Worm (Caenorhabditis elegans) whole organism, late embryonic: ENCODE data around the gene F59G1.8.

Source experiments
- C38D4.7 ChIP-seq: fragments of 200-800 bp; sonication (Bioruptor generic); optimal IDR thresholded peaks from 2 replicates; lab custom pipeline; 2018; ENCODE audit warnings: mild to moderate bottlenecking, missing genetic modification characterization, moderate library complexity, missing compliant biosample characterization
- T23F11.4 ChIP-seq: fragments of 200-800 bp; sonication (Bioruptor generic); optimal IDR thresholded peaks from 2 replicates; lab custom pipeline; 2018; ENCODE audit warnings: mild to moderate bottlenecking, missing genetic modification characterization, missing compliant biosample characterization
- ama-1 ChIP-seq: fragments of 150-350 bp; optimal IDR thresholded peaks from 2 replicates; lab custom pipeline; 2014
- ceh-14 ChIP-seq: sonication (generic microtip); optimal IDR thresholded peaks from 2 replicates; lab custom pipeline; 2016; ENCODE audit warnings: missing genotype, missing genetic modification characterization, missing compliant biosample characterization
- ceh-2 ChIP-seq: sonication (generic microtip); optimal IDR thresholded peaks from 2 replicates; lab custom pipeline; 2016; ENCODE audit warnings: missing genotype, missing genetic modification characterization, missing compliant biosample characterization
- ceh-22 ChIP-seq: sonication (generic microtip); optimal IDR thresholded peaks from 2 replicates; lab custom pipeline; 2017; ENCODE audit warnings: missing biosample characterization, missing genetic modification characterization
- ceh-24 ChIP-seq: sonication (generic microtip); optimal IDR thresholded peaks from 2 replicates; lab custom pipeline; 2016; ENCODE audit warnings: mild to moderate bottlenecking, missing genetic modification characterization, missing compliant biosample characterization
- ceh-30 ChIP-seq: fragments of 150-350 bp; optimal IDR thresholded peaks from 2 replicates; lab custom pipeline; 2014; ENCODE audit warnings: missing biosample characterization, missing genetic modification characterization
- ceh-31 ChIP-seq: sonication (generic microtip); optimal IDR thresholded peaks from 2 replicates; lab custom pipeline; 2016; ENCODE audit warnings: missing genetic modification characterization, missing compliant biosample characterization
- ceh-34 ChIP-seq: sonication (generic microtip); optimal IDR thresholded peaks from 2 replicates; lab custom pipeline; 2016; ENCODE audit warnings: mild to moderate bottlenecking, missing genetic modification characterization, missing compliant biosample characterization
- ceh-9 ChIP-seq: sonication (generic microtip); optimal IDR thresholded peaks from 2 replicates; lab custom pipeline; 2016; ENCODE audit warnings: mild to moderate bottlenecking, missing genetic modification characterization, inconsistent platforms, missing compliant biosample characterization
- elt-4 ChIP-seq: sonication (generic microtip); optimal IDR thresholded peaks from 2 replicates; lab custom pipeline; 2016; ENCODE audit warnings: missing genetic modification characterization, missing compliant biosample characterization
- fkh-10 ChIP-seq: fragments of 150-350 bp; optimal IDR thresholded peaks from 2 replicates; lab custom pipeline; 2014; ENCODE audit warnings: missing biosample characterization, missing genetic modification reagents, missing genetic modification characterization
- hlh-13 ChIP-seq: fragments of 200-800 bp; sonication (Bioruptor generic); optimal IDR thresholded peaks from 2 replicates; lab custom pipeline; 2018; ENCODE audit warnings: mild to moderate bottlenecking, missing genetic modification characterization, missing compliant biosample characterization
- lim-6 ChIP-seq: sonication (generic microtip); optimal IDR thresholded peaks from 2 replicates; lab custom pipeline; 2016; ENCODE audit warnings: missing genetic modification characterization, missing compliant biosample characterization
- madf-2 ChIP-seq: sonication (generic microtip); optimal IDR thresholded peaks from 2 replicates; lab custom pipeline; 2017; ENCODE audit warnings: missing genetic modification characterization, missing compliant biosample characterization
- mec-3 ChIP-seq: sonication (generic microtip); optimal IDR thresholded peaks from 2 replicates; lab custom pipeline; 2016; ENCODE audit warnings: borderline replicate concordance, missing genetic modification characterization, missing compliant biosample characterization
- nhr-232 ChIP-seq: sonication (generic microtip); optimal IDR thresholded peaks from 2 replicates; lab custom pipeline; 2016; ENCODE audit warnings: missing genetic modification characterization, missing compliant biosample characterization
- odd-2 ChIP-seq: sonication (generic microtip); optimal IDR thresholded peaks from 2 replicates; lab custom pipeline; 2017; ENCODE audit warnings: antibody characterized with exemption, mild to moderate bottlenecking, missing genetic modification characterization, missing compliant biosample characterization
- ref-2 ChIP-seq: sonication (generic microtip); optimal IDR thresholded peaks from 2 replicates; lab custom pipeline; 2016; ENCODE audit warnings: missing genetic modification characterization, missing compliant biosample characterization
- sdc-2 ChIP-seq: sonication (generic microtip); optimal IDR thresholded peaks from 2 replicates; lab custom pipeline; 2016; ENCODE audit warnings: missing genotype, missing genetic modification characterization, missing compliant biosample characterization
- sox-2 ChIP-seq: fragments of 200-800 bp; sonication (Bioruptor generic); IDR thresholded peaks from 2 replicates; pipeline ENCODE4 v1.3.6; 2022; ENCODE audit warnings: missing genetic modification reagents, missing genetic modification characterization, missing compliant biosample characterization
- tbx-2 ChIP-seq: sonication (generic microtip); optimal IDR thresholded peaks from 2 replicates; lab custom pipeline; 2016; ENCODE audit warnings: missing genetic modification characterization, missing compliant biosample characterization
- unc-42 ChIP-seq: sonication (generic microtip); optimal IDR thresholded peaks from 2 replicates; lab custom pipeline; 2016; ENCODE audit warnings: missing genotype, missing genetic modification characterization, missing compliant biosample characterization
- unc-55 ChIP-seq: sonication (generic microtip); optimal IDR thresholded peaks from 2 replicates; lab custom pipeline; 2017; ENCODE audit warnings: missing biosample characterization, missing genetic modification reagents, missing genetic modification characterization
- zip-5 ChIP-seq: sonication (generic microtip); optimal IDR thresholded peaks from 2 replicates; lab custom pipeline; 2016; ENCODE audit warnings: missing genetic modification characterization, missing compliant biosample characterization
- ztf-16 ChIP-seq: sonication (generic microtip); optimal IDR thresholded peaks from 2 replicates; lab custom pipeline; 2017; ENCODE audit warnings: missing genetic modification characterization, missing compliant biosample characterization

F59G1.8 gene

DNA sequence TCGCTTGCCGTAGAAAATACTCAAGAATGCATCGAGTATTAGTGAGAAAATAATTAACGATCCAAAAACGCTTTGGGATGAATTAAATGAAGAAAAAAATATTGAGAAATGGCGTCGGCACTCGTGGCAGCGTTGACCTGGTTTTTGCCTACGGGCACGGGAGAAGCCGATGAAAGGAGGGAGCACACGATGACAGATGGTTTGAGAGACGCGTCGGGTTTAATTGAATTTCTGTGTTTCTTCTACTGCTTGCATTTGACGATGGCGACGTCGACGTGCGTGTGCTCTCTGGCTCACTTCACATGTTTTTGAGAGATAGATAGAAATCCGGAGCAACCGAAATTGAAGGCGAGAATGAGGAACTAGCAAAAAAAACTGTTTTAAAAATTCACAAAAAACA, 44.3 kb downstream of the F59G1.8 start:
- TF ChIP-seq unc-42 (tag; lab: Kevin White, UChicago) (peak; percentile 90), ceh-31 (tag; lab: Kevin White, UChicago) (peak; percentile 7), nhr-232 (no peak)

- TF ChIP-seq ref-2 (tag; lab: Kevin White, UChicago): no peak
Observed at ce11 chrII:5951745-5952144, 45.4 kb downstream of the F59G1.8 start.

DNA sequence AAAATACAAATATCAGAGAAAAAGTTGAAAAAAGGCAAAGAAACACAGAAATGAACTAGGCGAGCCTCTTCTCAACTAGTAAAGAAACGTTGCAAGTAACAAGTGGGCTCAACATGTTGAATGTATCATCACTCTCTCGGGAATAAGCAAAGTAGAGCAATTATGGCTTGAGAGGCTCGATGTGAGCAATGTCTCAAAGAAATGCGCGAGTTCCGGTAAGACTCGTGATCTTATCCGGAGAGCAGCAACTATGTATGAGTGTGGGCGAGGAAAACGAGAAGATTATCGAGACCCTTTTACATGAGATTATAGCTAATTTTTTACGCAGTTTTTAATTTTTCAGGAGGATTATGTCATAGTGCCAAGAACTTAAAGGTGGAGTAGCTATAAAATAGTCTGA, 45.8 kb downstream of the F59G1.8 start:
- no peak for TF ChIP-seq madf-2 (tag; lab: Kevin White, UChicago)
- TF ChIP-seq mec-3 (tag; lab: Kevin White, UChicago): no peak
- no peak for TF ChIP-seq sdc-2
- TF ChIP-seq ceh-14 (tag; lab: Kevin White, UChicago): no peak
- no peak for TF ChIP-seq ceh-34 (tag; lab: Kevin White, UChicago)
- TF ChIP-seq unc-55 (GFP tag; lab: Kevin White, UChicago): no peak
- no peak for TF ChIP-seq tbx-2 (tag; lab: Kevin White, UChicago)

- TF ChIP-seq fkh-10 (GFP tag; lab: Kevin White, UChicago) (no peak), unc-42 (tag; lab: Kevin White, UChicago) (peak; percentile 27), ceh-14 (tag; lab: Kevin White, UChicago) (peak; percentile 12), unc-55 (GFP tag; lab: Kevin White, UChicago) (peak; percentile 37), hlh-13 (GFP tag; lab: Kevin White, UChicago) (no peak)
Observed at ce11 chrII:5955638-5956167, 49.3 kb downstream of the F59G1.8 start.

DNA sequence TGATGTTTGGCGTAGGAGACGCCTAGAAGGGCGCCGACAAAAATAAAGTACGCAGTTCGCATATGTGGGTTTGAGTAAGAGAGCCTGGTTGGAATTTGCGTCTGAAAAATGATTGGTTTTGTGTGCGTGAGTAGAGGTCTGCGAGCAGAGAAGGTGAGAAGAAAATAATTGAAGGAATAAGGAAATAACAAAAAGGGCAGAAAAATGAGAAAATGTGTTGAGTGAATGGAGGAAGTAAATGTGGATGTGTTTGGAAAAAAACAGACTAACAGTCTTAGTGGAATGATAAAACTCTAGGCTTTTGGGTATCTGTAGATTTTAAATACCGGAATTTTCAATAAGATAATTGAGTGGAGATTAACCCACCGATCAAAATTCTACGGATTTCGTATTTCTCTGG, 50.2 kb downstream of the F59G1.8 start, which contains the start of gene casy-1:
Gene casy-1 (minus strand): TSS at position 101 of the 400 bp plus-strand sequence.
- no peak for TF ChIP-seq elt-4
- TF ChIP-seq zip-5: no peak
- no peak for TF ChIP-seq T23F11.4 (GFP tag; lab: Kevin White, UChicago)
- no peak for TF ChIP-seq odd-2
- TF ChIP-seq ceh-31 (tag; lab: Kevin White, UChicago): no peak
- no peak for TF ChIP-seq lim-6 (tag; lab: Kevin White, UChicago)
- no peak for TF ChIP-seq nhr-232
- no peak for TF ChIP-seq ama-1 (lab: Kevin White, UChicago)
- no peak for TF ChIP-seq ceh-22 (tag; lab: Kevin White, UChicago)
- no peak for TF ChIP-seq ceh-9 (tag; lab: Kevin White, UChicago)
- TF ChIP-seq C38D4.7 (GFP tag; lab: Kevin White, UChicago): no peak
- TF ChIP-seq ceh-30 (tag; lab: Kevin White, UChicago): no peak
- no peak for TF ChIP-seq ceh-2 (tag; lab: Kevin White, UChicago)
- TF ChIP-seq ceh-24 (tag; lab: Kevin White, UChicago): no peak
- no peak for TF ChIP-seq ztf-16 (tag; lab: Kevin White, UChicago)
- TF ChIP-seq hlh-13 (GFP tag; lab: Kevin White, UChicago): no peak
- TF ChIP-seq sox-2 (GFP tag; lab: Robert Waterston, UW): no peak
